Fruit fly (Drosophila melanogaster) whole organism, embryonic: ENCODE data around the gene CG45072.
A peak's percentile ranks its signal among the peaks of the same experiment; 100 is the strongest.

Source experiments
- ATbp ChIP-seq: fragments of 200-800 bp; sonication (Bioruptor generic); optimal IDR thresholded peaks from 2 replicates; lab custom pipeline; 2017; ENCODE audit warnings: missing biosample characterization, mild to moderate bottlenecking, missing genetic modification characterization, missing genetic modification reagents
- Ada2b ChIP-seq: fragments of 200-800 bp; sonication (Bioruptor generic); IDR thresholded peaks from 2 replicates; pipeline ENCODE4 v1.3.6; 2022; ENCODE audit warnings: missing biosample characterization, missing genetic modification characterization
- Antp ChIP-seq: fragments of 200-800 bp; sonication (Bioruptor generic); optimal IDR thresholded peaks from 3 replicates; lab custom pipeline; 2016; ENCODE audit warnings: missing biosample characterization, missing genetic modification characterization
- Awh ChIP-seq: fragments of 200-800 bp; sonication (Bioruptor generic); IDR thresholded peaks from 2 replicates; pipeline ENCODE4, ENCODE4 v1.3.6; 2022; ENCODE audit warnings: missing biosample characterization, missing genetic modification characterization
- B-H2 ChIP-seq: fragments of 200-800 bp; sonication (Bioruptor generic); optimal IDR thresholded peaks from 2 replicates; lab custom pipeline; 2018; ENCODE audit warnings: missing biosample characterization, mild to moderate bottlenecking, missing genetic modification characterization
- BtbVII ChIP-seq: fragments of 200-800 bp; sonication (Bioruptor generic); optimal IDR thresholded peaks from 3 replicates; lab custom pipeline; 2017; ENCODE audit warnings: missing biosample characterization, mild to moderate bottlenecking, missing genetic modification characterization
- CG12769 ChIP-seq: fragments of 200-800 bp; sonication (Bioruptor generic); optimal IDR thresholded peaks from 2 replicates; lab custom pipeline; 2019; ENCODE audit warnings: missing biosample characterization, mild to moderate bottlenecking, missing genetic modification characterization, moderate library complexity
- CG13287 ChIP-seq: fragments of 200-800 bp; sonication (Bioruptor generic); IDR thresholded peaks from 2 replicates; pipeline ENCODE4 v1.3.6; 2022; ENCODE audit warnings: missing biosample characterization, missing genetic modification characterization; ENCODE audit not compliant: partially characterized antibody
- CG13624 ChIP-seq: fragments of 200-800 bp; sonication (Bioruptor generic); optimal IDR thresholded peaks from 2 replicates; lab custom pipeline; 2016; ENCODE audit warnings: missing biosample characterization, missing genetic modification characterization
- CG17186 ChIP-seq: fragments of 200-800 bp; sonication (Bioruptor generic); optimal IDR thresholded peaks from 3 replicates; lab custom pipeline; 2017; ENCODE audit warnings: missing biosample characterization, missing genetic modification reagents, missing genetic modification characterization
- CG1832 ChIP-seq: fragments of 200-800 bp; sonication (Bioruptor generic); optimal IDR thresholded peaks from 2 replicates; lab custom pipeline; 2017; ENCODE audit warnings: missing biosample characterization, mild to moderate bottlenecking, missing genetic modification characterization, inconsistent platforms
- CG18476 ChIP-seq: fragments of 200-800 bp; sonication (Bioruptor generic); optimal IDR thresholded peaks from 2 replicates; lab custom pipeline; 2016; ENCODE audit warnings: missing biosample characterization, mild to moderate bottlenecking, missing genetic modification characterization
- CG31441 ChIP-seq: fragments of 200-800 bp; sonication (Bioruptor generic); IDR thresholded peaks from 2 replicates; pipeline ENCODE4 v1.3.6; 2022; ENCODE audit warnings: missing biosample characterization, missing genetic modification characterization
- CG3281 ChIP-seq: fragments of 200-800 bp; sonication (Bioruptor generic); optimal IDR thresholded peaks from 3 replicates; lab custom pipeline; 2017; ENCODE audit warnings: missing biosample characterization, mild to moderate bottlenecking, missing genetic modification characterization
- CG33213 ChIP-seq: fragments of 200-800 bp; sonication (Bioruptor generic); optimal IDR thresholded peaks from 3 replicates; lab custom pipeline; 2016; ENCODE audit warnings: missing biosample characterization, missing genetic modification characterization
- CG3838 ChIP-seq: fragments of 200-800 bp; sonication (Bioruptor generic); optimal IDR thresholded peaks from 3 replicates; lab custom pipeline; 2016; ENCODE audit warnings: missing biosample characterization, missing genetic modification characterization
- CG6175 ChIP-seq: fragments of 200-800 bp; sonication (Bioruptor generic); IDR thresholded peaks from 3 replicates; pipeline ENCODE4 v1.3.6; 2022; ENCODE audit warnings: missing biosample characterization, missing genetic modification characterization
- CG6272 ChIP-seq: fragments of 200-800 bp; sonication (Bioruptor generic); IDR thresholded peaks from 2 replicates; pipeline ENCODE4 v1.3.6; 2022; ENCODE audit warnings: missing biosample characterization, missing genetic modification characterization
- CG8281 ChIP-seq: fragments of 200-800 bp; sonication (Bioruptor generic); optimal IDR thresholded peaks from 2 replicates; lab custom pipeline; 2018; ENCODE audit warnings: missing biosample characterization, mild to moderate bottlenecking, missing genetic modification characterization, moderate library complexity
- CG9437 ChIP-seq: fragments of 200-800 bp; sonication (Bioruptor generic); optimal IDR thresholded peaks from 2 replicates; lab custom pipeline; 2018; ENCODE audit warnings: missing biosample characterization, mild to moderate bottlenecking, missing genetic modification characterization
- CG9797 ChIP-seq: fragments of 200-800 bp; sonication (Bioruptor generic); optimal IDR thresholded peaks from 3 replicates; lab custom pipeline; 2018; ENCODE audit warnings: missing biosample characterization, mild to moderate bottlenecking, missing genetic modification characterization
- CG9817 ChIP-seq: fragments of 200-800 bp; sonication (Bioruptor generic); optimal IDR thresholded peaks from 2 replicates; lab custom pipeline; 2018; ENCODE audit warnings: missing biosample characterization, mild to moderate bottlenecking, missing genetic modification characterization, moderate library complexity
- CG9876 ChIP-seq: fragments of 200-800 bp; sonication (Bioruptor generic); optimal IDR thresholded peaks from 2 replicates; lab custom pipeline; 2016; ENCODE audit warnings: missing biosample characterization, missing genetic modification characterization
- CTCF ChIP-seq: fragments of 200-800 bp; sonication (Bioruptor generic); optimal IDR thresholded peaks from 2 replicates; lab custom pipeline; 2017; ENCODE audit warnings: missing biosample characterization, mild to moderate bottlenecking, missing genetic modification characterization, moderate library complexity
- E2f2 ChIP-seq: fragments of 200-800 bp; sonication (Bioruptor generic); IDR thresholded peaks from 2 replicates; pipeline ENCODE4 v1.3.6; 2022; ENCODE audit warnings: missing biosample characterization, missing genetic modification characterization
- Fer1 ChIP-seq: fragments of 200-800 bp; sonication (Bioruptor generic); optimal IDR thresholded peaks from 2 replicates; lab custom pipeline; 2017; ENCODE audit warnings: missing biosample characterization, mild to moderate bottlenecking, missing genetic modification characterization
- Hey ChIP-seq: fragments of 200-800 bp; sonication (Bioruptor generic); optimal IDR thresholded peaks from 3 replicates; lab custom pipeline; 2018; ENCODE audit warnings: missing biosample characterization, mild to moderate bottlenecking, missing genetic modification characterization
- Hr78 ChIP-seq, 2 experiments: fragments of 200-800 bp in 1 of 2; fragments of >200 bp in 1 of 2; sonication (Bioruptor generic) in 1 of 2; optimal IDR thresholded peaks; 2 replicates each; lab custom pipeline; 2017 to 2019; ENCODE audit warnings: missing biosample characterization in 2 of 2, missing genetic modification characterization in 2 of 2, mild to moderate bottlenecking in 1 of 2, moderate library complexity in 1 of 2
- Nf-YB ChIP-seq: fragments of 200-800 bp; sonication (Bioruptor generic); optimal IDR thresholded peaks from 3 replicates; lab custom pipeline; 2019; ENCODE audit warnings: missing biosample characterization, mild to moderate bottlenecking, missing genetic modification characterization, moderate library complexity
- Rx ChIP-seq: fragments of 200-800 bp; sonication (Bioruptor generic); IDR thresholded peaks from 2 replicates; pipeline ENCODE4 v1.3.6; 2022; ENCODE audit warnings: missing biosample characterization, missing genetic modification characterization
- Sry-β ChIP-seq: fragments of 200-800 bp; sonication (Bioruptor generic); optimal IDR thresholded peaks from 2 replicates; lab custom pipeline; 2018; ENCODE audit warnings: missing biosample characterization, mild to moderate bottlenecking, missing genetic modification characterization, moderate library complexity
- Ssrp ChIP-seq: fragments of 200-800 bp; sonication (Bioruptor generic); optimal IDR thresholded peaks from 2 replicates; lab custom pipeline; 2018; ENCODE audit warnings: missing biosample characterization, mild to moderate bottlenecking, missing genetic modification characterization, moderate library complexity
- TFAM ChIP-seq: fragments of 200-800 bp; sonication (Bioruptor generic); optimal IDR thresholded peaks from 2 replicates; lab custom pipeline; 2017; ENCODE audit warnings: missing biosample characterization, missing genetic modification characterization, inconsistent platforms
- Usf ChIP-seq: fragments of 200-800 bp; sonication (Bioruptor generic); optimal IDR thresholded peaks from 2 replicates; lab custom pipeline; 2017; ENCODE audit warnings: missing genotype, missing biosample characterization, missing genetic modification characterization
- Xbp1 ChIP-seq: fragments of 200-800 bp; sonication (Bioruptor generic); optimal IDR thresholded peaks from 3 replicates; lab custom pipeline; 2016; ENCODE audit warnings: missing biosample characterization, mild to moderate bottlenecking, missing genetic modification characterization
- aop ChIP-seq: fragments of 200-800 bp; sonication (Bioruptor generic); IDR thresholded peaks from 2 replicates; pipeline ENCODE4 v1.3.6; 2022; ENCODE audit warnings: missing biosample characterization, missing genetic modification characterization
- crol ChIP-seq: fragments of 200-800 bp; sonication (Bioruptor generic); IDR thresholded peaks from 2 replicates; pipeline ENCODE4 v1.3.6; 2022; ENCODE audit warnings: missing biosample characterization, missing genetic modification characterization
- dimm ChIP-seq: fragments of 200-800 bp; sonication (Bioruptor generic); IDR thresholded peaks from 2 replicates; pipeline ENCODE4 v1.3.6; 2022; ENCODE audit warnings: missing biosample characterization, missing genetic modification characterization
- dmrt11E ChIP-seq: fragments of 200-800 bp; sonication (Bioruptor generic); optimal IDR thresholded peaks from 3 replicates; lab custom pipeline; 2018; ENCODE audit warnings: missing biosample characterization, mild to moderate bottlenecking, missing genetic modification characterization, moderate library complexity
- exex ChIP-seq: fragments of 200-800 bp; sonication (Bioruptor generic); optimal IDR thresholded peaks from 4 replicates; lab custom pipeline; 2018; ENCODE audit warnings: missing biosample characterization, mild to moderate bottlenecking, missing genetic modification characterization, moderate library complexity
- grn ChIP-seq: fragments of 200-800 bp; sonication (Bioruptor generic); optimal IDR thresholded peaks from 3 replicates; lab custom pipeline; 2017; ENCODE audit warnings: missing biosample characterization, missing genetic modification characterization
- jumu ChIP-seq: fragments of 200-800 bp; sonication (Bioruptor generic); optimal IDR thresholded peaks from 3 replicates; lab custom pipeline; 2016; ENCODE audit warnings: missing biosample characterization, missing genetic modification characterization
- lab ChIP-seq: fragments of 200-800 bp; sonication (Bioruptor generic); optimal IDR thresholded peaks from 3 replicates; lab custom pipeline; 2017; ENCODE audit warnings: missing biosample characterization, missing genetic modification characterization, mild to moderate bottlenecking, moderate library complexity, missing genetic modification reagents
- nerfin-1 ChIP-seq: fragments of 200-800 bp; sonication (Bioruptor generic); optimal IDR thresholded peaks from 3 replicates; lab custom pipeline; 2019; ENCODE audit warnings: missing biosample characterization, mild to moderate bottlenecking, missing genetic modification characterization, moderate library complexity
- oc ChIP-seq: fragments of 200-800 bp; sonication (Bioruptor generic); optimal IDR thresholded peaks from 2 replicates; lab custom pipeline; 2018; ENCODE audit warnings: missing biosample characterization, mild to moderate bottlenecking, missing genetic modification characterization, moderate library complexity
- pum ChIP-seq: fragments of 200-800 bp; sonication (Bioruptor generic); optimal IDR thresholded peaks from 2 replicates; lab custom pipeline; 2016; ENCODE audit warnings: missing biosample characterization, missing genetic modification characterization
- repo ChIP-seq: fragments of 200-800 bp; sonication (Bioruptor generic); optimal IDR thresholded peaks from 2 replicates; lab custom pipeline; 2016; ENCODE audit warnings: missing biosample characterization, missing genetic modification characterization
- sd ChIP-seq: fragments of 200-800 bp; sonication (Bioruptor generic); optimal IDR thresholded peaks from 3 replicates; lab custom pipeline; 2018; ENCODE audit warnings: missing biosample characterization, mild to moderate bottlenecking, missing genetic modification characterization, moderate library complexity
- sqz ChIP-seq: fragments of 200-800 bp; sonication (Bioruptor generic); optimal IDR thresholded peaks from 3 replicates; lab custom pipeline; 2018; ENCODE audit warnings: missing biosample characterization, mild to moderate bottlenecking, missing genetic modification characterization
- tio ChIP-seq: fragments of 200-800 bp; sonication (Bioruptor generic); optimal IDR thresholded peaks from 2 replicates; lab custom pipeline; 2017; ENCODE audit warnings: missing biosample characterization, missing genetic modification characterization, inconsistent platforms
- zfh2 ChIP-seq: fragments of 200-800 bp; sonication (Bioruptor generic); optimal IDR thresholded peaks from 2 replicates; lab custom pipeline; 2016; ENCODE audit warnings: missing biosample characterization, missing genetic modification characterization

CG45072 gene

DNA sequence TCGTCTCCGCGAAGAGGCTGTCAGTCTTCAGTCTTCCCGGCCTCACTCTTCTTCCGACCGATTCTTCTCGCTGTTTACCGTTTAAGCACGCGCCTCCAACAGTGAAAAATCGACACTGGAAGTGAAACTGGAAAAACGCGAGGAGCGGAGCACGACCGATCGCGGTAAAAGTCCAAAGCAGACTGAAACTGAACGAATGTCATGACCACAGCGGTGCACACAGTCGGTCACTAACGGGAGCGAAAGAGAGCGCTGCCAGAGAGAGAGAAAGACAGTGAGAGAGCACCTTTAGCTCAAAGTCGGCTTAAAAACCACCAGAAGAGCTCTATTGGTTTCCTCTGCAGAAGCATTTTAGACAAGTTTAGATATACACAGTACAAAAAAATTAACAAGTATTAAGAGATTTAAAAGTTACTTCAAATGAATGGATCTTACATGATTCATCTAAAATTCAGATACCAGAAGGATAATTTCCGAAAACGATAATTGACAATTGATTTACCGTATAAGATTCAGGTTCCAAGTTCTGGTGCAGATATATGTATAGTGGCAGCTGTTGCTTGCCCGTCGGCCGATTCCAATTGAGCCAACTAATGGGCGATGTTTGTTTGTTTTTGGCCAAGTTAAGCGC is 37.4 kb upstream of the CG45072 start, which contains the start of gene CG11498 (continued):
- TF ChIP-seq Fer1 (GFP tag; lab: Kevin White, UChicago) (no peak), CG18476 (no peak), lab (GFP tag; lab: Kevin White, UChicago) (no peak), E2f2 (GFP tag; lab: Robert Waterston, UW) (peak; percentile 31; the same call in 1 of the 2 replicates), tio (GFP tag; lab: Kevin White, UChicago) (no peak), Rx (GFP tag; lab: Robert Waterston, UW) (no peak), grn (GFP tag; lab: Kevin White, UChicago) (no peak), CG9876 (GFP tag; lab: Kevin White, UChicago) (no peak), jumu (GFP tag; lab: Kevin White, UChicago) (no peak), B-H2 (GFP tag; lab: Kevin White, UChicago) (no peak), CG12769 (tag; lab: Kevin White, UChicago) (peak; percentile 36), aop (GFP tag; lab: Robert Waterston, UW) (no peak), CG9437 (GFP tag; lab: Kevin White, UChicago) (no peak), sd (tag; lab: Kevin White, UChicago) (no peak), BtbVII (GFP tag; lab: Kevin White, UChicago) (no peak), Antp (GFP tag; lab: Kevin White, UChicago) (no peak), sqz (GFP tag; lab: Kevin White, UChicago) (no peak), CG3838 (GFP tag; lab: Kevin White, UChicago) (no peak), Ssrp (tag; lab: Kevin White, UChicago) (no peak), CG3281 (no peak), ATbp (GFP tag; lab: Kevin White, UChicago) (no peak), CG31441 (0 out of 2 replicates have a peak, but pooled peaks have one; percentile 10), Ada2b (no peak), CG13287 (GFP tag; lab: Robert Waterston, UW) (peak; percentile 11; the same call in 1 of the 2 replicates), CG6175 (no peak), TFAM (GFP tag; lab: Kevin White, UChicago) (no peak), CG9817 (tag; lab: Kevin White, UChicago) (no peak), CG17186 (GFP tag; lab: Kevin White, UChicago) (no peak), Hey (tag; lab: Kevin White, UChicago) (no peak), CTCF (GFP tag; lab: Kevin White, UChicago) (no peak), repo (GFP tag; lab: Kevin White, UChicago) (no peak), Nf-YB (GFP tag; lab: Kevin White, UChicago) (no peak), zfh2 (GFP tag; lab: Kevin White, UChicago) (no peak), Awh (GFP tag; lab: Robert Waterston, UW) (no peak), pum (GFP tag; lab: Kevin White, UChicago) (no peak), oc (peak; percentile 55), Xbp1 (no peak), crol (GFP tag; lab: Robert Waterston, UW) (no peak), CG6272 (GFP tag; lab: Robert Waterston, UW) (no peak), CG9797 (GFP tag; lab: Kevin White, UChicago) (no peak), Usf (GFP tag; lab: Kevin White, UChicago) (no peak), CG8281 (no peak), exex (tag; lab: Kevin White, UChicago) (no peak), CG33213 (GFP tag; lab: Kevin White, UChicago) (no peak), nerfin-1 (tag; lab: Kevin White, UChicago) (no peak), dimm (GFP tag; lab: Robert Waterston, UW) (no peak), Sry-β (GFP tag; lab: Kevin White, UChicago) (no peak), CG1832 (peak; percentile 4), Hr78 (GFP tag; optimal IDR thresholded peaks at IDR 0.05; lab: Kevin White, UChicago) (peak in 1 of 2 experiments; percentile 50), dmrt11E (tag; lab: Kevin White, UChicago) (no peak), CG13624 (no peak)
